Worm (Caenorhabditis elegans): ENCODE measurements around the gene enu-3.6.

DNA sequence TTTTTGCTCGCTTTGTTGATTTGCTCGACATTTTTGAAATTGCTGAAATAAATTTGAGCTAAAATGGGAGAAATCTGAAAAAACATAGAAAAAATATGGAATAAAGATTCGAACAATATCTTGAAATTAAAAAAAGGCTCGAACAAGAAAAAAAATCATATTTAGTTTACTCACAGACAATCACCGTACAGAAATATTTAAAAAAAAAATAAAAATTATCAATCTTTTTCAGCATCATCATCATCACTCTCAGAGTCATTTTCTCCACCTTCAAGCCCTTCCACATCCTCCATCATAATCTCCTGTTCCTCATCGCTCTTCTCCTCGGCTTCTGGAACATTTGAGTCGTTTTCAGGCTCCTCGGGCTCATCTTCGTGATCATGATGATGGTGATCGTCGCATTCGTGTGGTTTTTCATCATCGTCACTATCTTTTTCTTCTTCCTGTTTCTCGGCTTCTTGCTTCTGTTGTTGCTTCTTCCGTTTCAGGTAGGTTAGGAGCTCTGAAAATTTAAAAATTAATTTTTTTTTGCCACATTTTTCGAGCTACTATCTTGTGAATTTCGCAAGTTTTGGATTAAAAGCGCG is 5.3 kb downstream of the enu-3.6 start, which contains the start of gene hpl-2:
- TF ChIP-seq ztf-4 (tag; optimal IDR thresholded peaks at IDR 0.05) (no peak), unc-39 (tag; optimal IDR thresholded peaks at IDR 0.05) (no peak), fos-1 (tag; optimal IDR thresholded peaks at IDR 0.05) (no peak), ceh-16 (tag; optimal IDR thresholded peaks at IDR 0.05) (no peak), lin-15B (tag; optimal IDR thresholded peaks at IDR 0.05) (no peak)
